Fruit fly (Drosophila melanogaster): Measurements from ENCODE around the gene Pgam5.

Gene Pgam5

DNA sequence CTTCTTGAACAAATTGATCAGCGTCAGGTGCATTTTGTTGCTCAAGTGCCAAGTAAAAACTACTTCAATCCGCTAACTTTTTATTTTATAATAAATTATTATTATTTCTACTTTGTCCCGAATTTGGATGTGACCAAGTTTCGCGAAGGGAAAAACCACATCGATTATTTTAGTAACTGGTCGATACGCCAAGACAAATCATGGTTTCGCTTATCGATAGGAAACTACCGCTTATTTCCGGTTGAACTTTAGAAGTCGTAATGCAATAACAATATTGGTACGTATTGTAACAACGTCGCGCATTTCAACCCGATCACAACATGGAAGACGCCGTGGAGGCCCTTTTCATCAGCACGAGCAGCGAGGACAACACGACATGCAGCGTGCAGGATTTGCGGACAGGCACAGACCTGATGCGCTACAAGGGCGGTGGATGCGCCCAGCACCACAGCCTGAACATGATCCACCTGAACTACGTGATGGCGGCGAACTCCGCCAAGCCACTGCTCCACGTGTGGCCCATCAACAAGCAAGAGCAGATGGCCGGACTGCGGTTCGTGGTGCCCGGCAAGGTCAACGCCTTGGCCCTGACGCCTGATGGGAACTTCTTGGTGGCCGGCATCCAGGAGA, 3.9 kb upstream of the Pgam5 start, which contains the start of the genes CG14817 and CG14805 (continued):
- TF ChIP-seq salm (tag; optimal IDR thresholded peaks at IDR 0.05), result peak; percentile 70
- no peak for TF ChIP-seq CG9609 (GFP tag; optimal IDR thresholded peaks at IDR 0.05)
- no peak for TF ChIP-seq usp (GFP tag; optimal IDR thresholded peaks at IDR 0.05)
- TF ChIP-seq CG18011 (GFP tag; optimal IDR thresholded peaks at IDR 0.05), result peak; percentile 53
- TF ChIP-seq NfI (GFP tag; optimal IDR thresholded peaks at IDR 0.05), result peak; percentile 86
- TF ChIP-seq Doc3 (GFP tag; IDR thresholded peaks at IDR 0.05; ENCODE audit: partially characterized antibody), result 0 out of 3 replicates have a peak, but pooled peaks have one; percentile 36
- no peak for TF ChIP-seq CG3838 (GFP tag; optimal IDR thresholded peaks at IDR 0.05)
- TF ChIP-seq tna (GFP tag; IDR thresholded peaks at IDR 0.05; ENCODE audit: partially characterized antibody), result no peak; the same call in 1 of the 2 replicates
- peak; percentile 46; the same call in 1 of the 2 replicates for TF ChIP-seq Awh (GFP tag; IDR thresholded peaks at IDR 0.05)
- TF ChIP-seq twi (tag; optimal IDR thresholded peaks at IDR 0.05), result peak; percentile 38
- no peak for TF ChIP-seq pnt (GFP tag; optimal IDR thresholded peaks at IDR 0.05)
- peak; percentile 51 for TF ChIP-seq Nf-YB (GFP tag; optimal IDR thresholded peaks at IDR 0.05)
- peak; percentile 15 for TF ChIP-seq disco-r (GFP tag; optimal IDR thresholded peaks at IDR 0.05)
- TF ChIP-seq Dip3 (GFP tag; optimal IDR thresholded peaks at IDR 0.05), result no peak
- peak; percentile 23 for TF ChIP-seq Sry-β (GFP tag; optimal IDR thresholded peaks at IDR 0.05)
- no peak for TF ChIP-seq zfh2 (GFP tag; optimal IDR thresholded peaks at IDR 0.05)
- no peak for TF ChIP-seq CG6175 (GFP tag; IDR thresholded peaks at IDR 0.05)
- no peak; the same call in 1 of the 2 replicates for TF ChIP-seq Adf1 (GFP tag; IDR thresholded peaks at IDR 0.05)
- TF ChIP-seq croc (GFP tag; conservative IDR thresholded peaks at IDR 0.05), result no peak
- peak; percentile 90 for TF ChIP-seq CrebB (tag; optimal IDR thresholded peaks at IDR 0.05)
- no peak for TF ChIP-seq jigr1 (GFP tag; IDR thresholded peaks at IDR 0.05)
- no peak for TF ChIP-seq fru (optimal IDR thresholded peaks at IDR 0.05)
- TF ChIP-seq wdn (GFP tag; IDR thresholded peaks at IDR 0.05), result no peak
- TF ChIP-seq CG13775 (GFP tag; optimal IDR thresholded peaks at IDR 0.05), result peak; percentile 72
- peak; percentile 88 for TF ChIP-seq trem (tag; optimal IDR thresholded peaks at IDR 0.05)
- peak; percentile 14 for TF ChIP-seq fd102C (GFP tag; optimal IDR thresholded peaks at IDR 0.05)
- no peak for TF ChIP-seq Poxn (GFP tag; IDR thresholded peaks at IDR 0.05)
- no peak for TF ChIP-seq yki (optimal IDR thresholded peaks at IDR 0.05)
- peak in 1 of 3 experiments; percentile 20 for TF ChIP-seq lola (GFP tag; optimal IDR thresholded peaks at IDR 0.05)
- TF ChIP-seq CG9437 (GFP tag; optimal IDR thresholded peaks at IDR 0.05), result peak; percentile 86
- TF ChIP-seq caup (GFP tag; optimal IDR thresholded peaks at IDR 0.05; ENCODE audit: severe bottlenecking), result peak; percentile 93
- TF ChIP-seq D19A (tag; optimal IDR thresholded peaks at IDR 0.05), result peak; percentile 21
- no peak for TF ChIP-seq jumu (GFP tag; optimal IDR thresholded peaks at IDR 0.05)
- no peak for TF ChIP-seq CG14965 (GFP tag; optimal IDR thresholded peaks at IDR 0.05; ENCODE audit: borderline replicate concordance)
- TF ChIP-seq amos (GFP tag; IDR thresholded peaks at IDR 0.05; ENCODE audit: partially characterized antibody), result peak; percentile 66
- no peak for TF ChIP-seq zf30C (GFP tag; optimal IDR thresholded peaks at IDR 0.05)
- TF ChIP-seq chn (GFP tag; optimal IDR thresholded peaks at IDR 0.05), result no peak
- 0 out of 3 replicates have a peak, but pooled peaks have one; percentile 44 for TF ChIP-seq C15 (GFP tag; IDR thresholded peaks at IDR 0.05)
- TF ChIP-seq gsb-n (tag; optimal IDR thresholded peaks at IDR 0.05), result peak; percentile 67
- peak; percentile 92 for TF ChIP-seq lab (GFP tag; optimal IDR thresholded peaks at IDR 0.05)
- TF ChIP-seq CG7963 (GFP tag; IDR thresholded peaks at IDR 0.05; ENCODE audit: partially characterized antibody), result no peak
- peak; percentile 38 for TF ChIP-seq cwo (GFP tag; optimal IDR thresholded peaks at IDR 0.05)
- peak; percentile 53 for TF ChIP-seq fd3F (GFP tag; optimal IDR thresholded peaks at IDR 0.05)
- TF ChIP-seq Gug (GFP tag; IDR thresholded peaks at IDR 0.05), result no peak
- TF ChIP-seq onecut (GFP tag; IDR thresholded peaks at IDR 0.05), result peak; percentile 76
- TF ChIP-seq gfzf (GFP tag; optimal IDR thresholded peaks at IDR 0.05), result peak; percentile 68
- no peak for TF ChIP-seq klu (GFP tag; IDR thresholded peaks at IDR 0.05)
- TF ChIP-seq gem (tag; optimal IDR thresholded peaks at IDR 0.05), result no peak
- TF ChIP-seq CG16863 (GFP tag; optimal IDR thresholded peaks at IDR 0.05), result no peak
- TF ChIP-seq ken (GFP tag; IDR thresholded peaks at IDR 0.05), result 0 out of 3 replicates have a peak, but pooled peaks have one; percentile 40

All from whole organism, embryonic.